Worm (Caenorhabditis elegans): ENCODE results near the gene marg-1.

DNA sequence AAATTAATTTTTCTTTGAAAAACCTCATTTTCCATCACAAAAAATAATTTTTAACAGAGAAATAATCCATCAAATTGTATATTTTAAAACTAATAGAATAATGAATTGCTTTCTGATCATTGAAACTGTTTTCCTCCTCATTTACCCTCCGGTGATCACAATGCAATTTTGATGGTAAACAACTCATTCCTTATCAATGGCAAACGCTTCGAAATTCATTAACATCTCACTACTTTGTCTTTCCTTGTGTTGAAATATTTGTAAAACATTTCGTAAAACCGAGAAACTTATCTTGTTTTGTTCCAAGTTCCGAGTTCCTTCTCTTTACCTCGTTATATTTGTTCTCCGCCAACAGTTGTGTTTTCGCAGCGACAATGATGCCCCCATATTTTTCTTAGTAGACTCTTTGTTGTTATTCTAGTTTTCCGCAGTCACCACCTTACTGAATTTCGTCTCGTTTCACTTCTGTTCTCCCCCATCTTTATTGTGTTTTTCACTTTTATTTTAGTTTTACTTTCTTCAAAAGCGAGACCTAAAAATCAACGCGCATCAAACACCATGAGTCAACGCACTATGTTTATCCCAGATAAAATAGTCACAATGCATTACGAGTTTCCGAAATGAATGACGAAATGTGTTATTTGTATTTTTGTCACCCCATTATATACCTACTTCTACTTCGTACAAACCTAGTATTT lies 4.3 kb upstream of the marg-1 start:
- TF ChIP-seq tab-1 (GFP tag; IDR thresholded peaks at IDR 0.05) (no peak), klf-2 (GFP tag; conservative IDR thresholded peaks at IDR 0.05) (no peak), ztf-23 (GFP tag; IDR thresholded peaks at IDR 0.05) (no peak), T22C8.4 (GFP tag; IDR thresholded peaks at IDR 0.05) (no peak), flt-1 (GFP tag; IDR thresholded peaks at IDR 0.05) (no peak)
